Worm (Caenorhabditis elegans) whole organism, early embryonic: ENCODE data around the gene sre-43.

Experiments
- B0310.2 ChIP-seq: sonication (generic microtip); optimal IDR thresholded peaks from 2 replicates; lab custom pipeline; 2016; ENCODE audit warnings: mild to moderate bottlenecking, missing genetic modification characterization, missing compliant biosample characterization
- ama-1 ChIP-seq: fragments of 150-350 bp; optimal IDR thresholded peaks from 2 replicates; lab custom pipeline; 2014
- ceh-36 ChIP-seq: sonication (generic microtip); optimal IDR thresholded peaks from 2 replicates; lab custom pipeline; 2016; ENCODE audit warnings: missing genetic modification characterization, inconsistent platforms, missing compliant biosample characterization
- hmbx-1 ChIP-seq: sonication (generic microtip); optimal IDR thresholded peaks from 2 replicates; lab custom pipeline; 2016; ENCODE audit warnings: mild to moderate bottlenecking, missing genetic modification characterization, missing compliant biosample characterization
- hmg-4 ChIP-seq: fragments of 200-800 bp; sonication (Bioruptor generic); optimal IDR thresholded peaks from 2 replicates; lab custom pipeline; 2018; ENCODE audit warnings: mild to moderate bottlenecking, missing genetic modification characterization, missing compliant biosample characterization
- pes-1 ChIP-seq: fragments of 200-800 bp; sonication (Bioruptor generic); IDR thresholded peaks from 2 replicates; pipeline ENCODE4 v1.3.6; 2022; ENCODE audit warnings: missing genetic modification reagents, missing genetic modification characterization, missing compliant biosample characterization
- sea-1 ChIP-seq: fragments of 200-800 bp; sonication (Bioruptor generic); conservative IDR thresholded peaks from 2 replicates; pipeline ENCODE4 v1.3.6; 2022; ENCODE audit warnings: missing genetic modification characterization, missing compliant biosample characterization
- tra-4 ChIP-seq: sonication (generic microtip); optimal IDR thresholded peaks from 2 replicates; lab custom pipeline; 2017; ENCODE audit warnings: missing genetic modification characterization, missing compliant biosample characterization

- TF ChIP-seq ceh-36 (tag; lab: Kevin White, UChicago) (no peak), hmbx-1 (tag; lab: Kevin White, UChicago) (no peak), sea-1 (no peak), hmg-4 (GFP tag; lab: Kevin White, UChicago) (no peak), tra-4 (tag; lab: Kevin White, UChicago) (no peak), B0310.2 (tag; lab: Kevin White, UChicago) (no peak), pes-1 (no peak), ama-1 (lab: Kevin White, UChicago) (no peak)
Measured at ce11 chrII:13997477-13997876, 28.6 kb upstream of the sre-43 start, which contains the start of gene F01D5.1.
